Worm (Caenorhabditis elegans) whole organism, L4 larva: ENCODE data around the gene ncx-7.

Experiments used
- F10B5.3 ChIP-seq: sonication (generic microtip); optimal IDR thresholded peaks from 2 replicates; lab custom pipeline; 2016; ENCODE audit warnings: mild to moderate bottlenecking, missing genetic modification characterization, missing compliant biosample characterization
- F26F4.8 ChIP-seq: fragments of 200-800 bp; sonication (Bioruptor generic); conservative IDR thresholded peaks from 2 replicates; pipeline ENCODE4 v1.3.6; 2022; ENCODE audit warnings: missing genetic modification characterization, missing compliant biosample characterization
- F37D6.2 ChIP-seq: sonication (generic microtip); optimal IDR thresholded peaks from 2 replicates; lab custom pipeline; 2016; ENCODE audit warnings: mild to moderate bottlenecking, missing genetic modification characterization, missing compliant biosample characterization
- F44E2.7 ChIP-seq: fragments of 200-800 bp; sonication (Bioruptor generic); IDR thresholded peaks from 2 replicates; pipeline ENCODE4 v2.1.2; 2022; ENCODE audit warnings: missing genetic modification characterization, missing compliant biosample characterization
- F49E8.2 ChIP-seq: sonication (generic microtip); optimal IDR thresholded peaks from 2 replicates; lab custom pipeline; 2016; ENCODE audit warnings: missing compliant biosample characterization, mild to moderate bottlenecking, missing genetic modification characterization, borderline replicate concordance
- R02D3.7 ChIP-seq: fragments of 150-350 bp; sonication (generic microtip); optimal IDR thresholded peaks from 3 replicates; lab custom pipeline; 2014; ENCODE audit warnings: missing biosample characterization, missing genetic modification characterization
- T20F7.1 ChIP-seq: fragments of 200-800 bp; sonication (Bioruptor generic); optimal IDR thresholded peaks from 2 replicates; lab custom pipeline; 2018; ENCODE audit warnings: mild to moderate bottlenecking, missing genetic modification characterization, missing compliant biosample characterization
- T26A8.4 ChIP-seq: fragments of 200-800 bp; sonication (Bioruptor generic); IDR thresholded peaks from 2 replicates; pipeline ENCODE4 v1.3.6; 2022; ENCODE audit warnings: missing genetic modification characterization, missing compliant biosample characterization
- Y75B8A.6 ChIP-seq: fragments of 200-800 bp; sonication (Bioruptor generic); IDR thresholded peaks from 2 replicates; pipeline ENCODE4 v1.3.6; 2022; ENCODE audit warnings: missing genetic modification reagents, missing genetic modification characterization, missing compliant biosample characterization
- aly-2 ChIP-seq: sonication (generic microtip); optimal IDR thresholded peaks from 2 replicates; lab custom pipeline; 2018; ENCODE audit warnings: missing biosample characterization, missing genetic modification characterization
- arid-1 ChIP-seq: fragments of 200-800 bp; sonication (Bioruptor generic); conservative IDR thresholded peaks from 2 replicates; pipeline ENCODE4 v1.3.6; 2022; ENCODE audit warnings: missing genetic modification reagents, missing genetic modification characterization, missing compliant biosample characterization
- ceh-44 ChIP-seq: fragments of 200-800 bp; sonication (Bioruptor generic); IDR thresholded peaks from 2 replicates; pipeline ENCODE4 v1.3.6; 2022; ENCODE audit warnings: missing genetic modification reagents, missing genetic modification characterization, missing compliant biosample characterization
- ces-1 ChIP-seq: fragments of 150-350 bp; sonication (generic microtip); optimal IDR thresholded peaks from 4 replicates; lab custom pipeline; 2014; ENCODE audit warnings: missing biosample characterization, missing genetic modification reagents, missing genetic modification characterization
- cey-2 ChIP-seq: sonication (generic microtip); optimal IDR thresholded peaks from 3 replicates; lab custom pipeline; 2017; ENCODE audit warnings: missing genetic modification characterization, mild to moderate bottlenecking, missing compliant biosample characterization, antibody characterized with exemption, borderline replicate concordance; ENCODE audit not compliant: insufficient read depth
- daf-12 ChIP-seq: fragments of 150-350 bp; optimal IDR thresholded peaks from 2 replicates; lab custom pipeline; 2014; ENCODE audit warnings: missing biosample characterization, missing genetic modification reagents, missing genetic modification characterization
- daf-16 ChIP-seq, 3 experiments: sonication (generic microtip); optimal IDR thresholded peaks; 2 replicates each; lab custom pipeline; 2016 to 2017; ENCODE audit warnings: missing genetic modification characterization in 3 of 3, missing genetic modification reagents in 3 of 3, mild to moderate bottlenecking in 2 of 3, missing compliant biosample characterization in 2 of 3, missing biosample characterization in 1 of 3, moderate library complexity in 1 of 3
- daf-19 ChIP-seq: fragments of 200-800 bp; sonication (Bioruptor generic); conservative IDR thresholded peaks from 2 replicates; pipeline ENCODE4 v1.3.6; 2022; ENCODE audit warnings: missing genetic modification characterization, missing compliant biosample characterization
- dmd-9 ChIP-seq: fragments of 200-800 bp; sonication (Bioruptor generic); IDR thresholded peaks from 2 replicates; pipeline ENCODE4 v1.3.6; 2022; ENCODE audit warnings: missing genetic modification reagents, missing genetic modification characterization, missing compliant biosample characterization
- dpl-1 ChIP-seq: fragments of 150-350 bp; optimal IDR thresholded peaks from 2 replicates; lab custom pipeline; 2014; ENCODE audit warnings: missing biosample characterization, missing genetic modification reagents, missing genetic modification characterization
- duxl-1 ChIP-seq: sonication (generic microtip); optimal IDR thresholded peaks from 2 replicates; lab custom pipeline; 2016; ENCODE audit warnings: mild to moderate bottlenecking, missing genetic modification characterization, moderate library complexity, missing compliant biosample characterization; ENCODE audit not compliant: poor library complexity
- dve-1 ChIP-seq: sonication (generic microtip); optimal IDR thresholded peaks from 2 replicates; lab custom pipeline; 2017; ENCODE audit warnings: antibody characterized with exemption, mild to moderate bottlenecking, missing genetic modification characterization, missing compliant biosample characterization; ENCODE audit not compliant: insufficient read depth
- egl-43 ChIP-seq: fragments of 200-800 bp; sonication (Bioruptor generic); IDR thresholded peaks from 2 replicates; pipeline ENCODE4 v1.3.6; 2022; ENCODE audit warnings: missing genetic modification reagents, missing genetic modification characterization, missing compliant biosample characterization
- fkh-10 ChIP-seq: fragments of 150-350 bp; optimal IDR thresholded peaks from 2 replicates; lab custom pipeline; 2014; ENCODE audit warnings: missing biosample characterization, missing genetic modification reagents, missing genetic modification characterization
- hlh-30 ChIP-seq: sonication (generic microtip); optimal IDR thresholded peaks from 2 replicates; lab custom pipeline; 2017; ENCODE audit warnings: antibody characterized with exemption, mild to moderate bottlenecking, missing genetic modification characterization, missing compliant biosample characterization; ENCODE audit not compliant: insufficient read depth
- hmg-1.1 ChIP-seq: fragments of 200-800 bp; sonication (Bioruptor generic); IDR thresholded peaks from 2 replicates; pipeline ENCODE4 v1.3.6; 2022; ENCODE audit warnings: missing genetic modification reagents, missing genetic modification characterization, missing compliant biosample characterization
- jun-1 ChIP-seq: fragments of 150-350 bp; optimal IDR thresholded peaks from 2 replicates; lab custom pipeline; 2014; ENCODE audit warnings: missing biosample characterization, missing genetic modification reagents, missing genetic modification characterization
- lin-13 ChIP-seq: fragments of 150-350 bp; optimal IDR thresholded peaks from 2 replicates; lab custom pipeline; 2014; ENCODE audit warnings: missing biosample characterization, missing genetic modification reagents, missing genetic modification characterization
- lin-15B ChIP-seq: fragments of 150-350 bp; sonication (generic microtip); optimal IDR thresholded peaks from 3 replicates; lab custom pipeline; 2014; ENCODE audit warnings: missing biosample characterization, missing genetic modification characterization
- lin-29 ChIP-seq: fragments of 200-800 bp; sonication (Bioruptor generic); IDR thresholded peaks from 2 replicates; pipeline ENCODE4 v1.3.6; 2022; ENCODE audit warnings: missing genetic modification reagents, missing genetic modification characterization, missing compliant biosample characterization
- lin-38 ChIP-seq: fragments of 200-800 bp; sonication (Bioruptor generic); IDR thresholded peaks from 2 replicates; pipeline ENCODE4 v1.3.6; 2022; ENCODE audit warnings: missing genetic modification reagents, missing genetic modification characterization, missing compliant biosample characterization
- lir-3 ChIP-seq: sonication (generic microtip); optimal IDR thresholded peaks from 2 replicates; lab custom pipeline; 2016; ENCODE audit warnings: mild to moderate bottlenecking, missing genetic modification characterization, missing compliant biosample characterization
- madf-5 ChIP-seq, 2 experiments: fragments of 200-800 bp; sonication (Bioruptor generic); IDR thresholded peaks; 2 replicates each; pipeline ENCODE4 v1.3.6; 2022; ENCODE audit warnings: missing compliant biosample characterization in 2 of 2, missing genetic modification characterization in 2 of 2
- mdl-1 ChIP-seq, 2 experiments: fragments of 150-350 bp in 1 of 2; sonication (generic microtip) in 1 of 2; optimal IDR thresholded peaks; 2 replicates each; lab custom pipeline; 2014 to 2017; ENCODE audit warnings: missing biosample characterization in 2 of 2, missing genetic modification characterization in 2 of 2
- mes-2 ChIP-seq: sonication (generic microtip); optimal IDR thresholded peaks from 2 replicates; lab custom pipeline; 2016; ENCODE audit warnings: missing genotype, mild to moderate bottlenecking, missing genetic modification characterization, missing compliant biosample characterization; ENCODE audit not compliant: poor library complexity, severe bottlenecking
- mxl-3 ChIP-seq: fragments of 200-800 bp; sonication (Bioruptor generic); optimal IDR thresholded peaks from 2 replicates; lab custom pipeline; 2018; ENCODE audit warnings: mild to moderate bottlenecking, missing genetic modification characterization, missing compliant biosample characterization
- nhr-10 ChIP-seq: fragments of 150-350 bp; optimal IDR thresholded peaks from 2 replicates; lab custom pipeline; 2014; ENCODE audit warnings: missing biosample characterization, missing genetic modification characterization
- nhr-111 ChIP-seq: fragments of 200-800 bp; sonication (Bioruptor generic); optimal IDR thresholded peaks from 2 replicates; lab custom pipeline; 2018; ENCODE audit warnings: mild to moderate bottlenecking, missing genetic modification characterization, missing compliant biosample characterization
- nhr-237 ChIP-seq: sonication (generic microtip); optimal IDR thresholded peaks from 2 replicates; lab custom pipeline; 2017; ENCODE audit warnings: missing biosample characterization, missing genetic modification characterization
- nhr-76 ChIP-seq: fragments of 150-350 bp; optimal IDR thresholded peaks from 2 replicates; lab custom pipeline; 2014; ENCODE audit warnings: missing biosample characterization, missing genetic modification characterization
- php-3 ChIP-seq: fragments of 200-800 bp; sonication (Bioruptor generic); IDR thresholded peaks from 2 replicates; pipeline ENCODE4 v1.3.6; 2022; ENCODE audit warnings: missing genetic modification reagents, missing genetic modification characterization, missing compliant biosample characterization
- pqm-1 ChIP-seq: sonication (generic microtip); optimal IDR thresholded peaks from 2 replicates; lab custom pipeline; 2017; ENCODE audit warnings: missing biosample characterization, missing genetic modification characterization
- rbr-2 ChIP-seq: sonication (generic microtip); optimal IDR thresholded peaks from 2 replicates; lab custom pipeline; 2016; ENCODE audit warnings: missing genotype, missing genetic modification characterization, missing compliant biosample characterization
- saeg-2 ChIP-seq: fragments of 200-800 bp; sonication (Bioruptor generic); IDR thresholded peaks from 2 replicates; pipeline ENCODE4 v1.3.6; 2022; ENCODE audit warnings: missing genetic modification reagents, missing genetic modification characterization, missing compliant biosample characterization
- snpc-1.2 ChIP-seq: fragments of 200-800 bp; sonication (Bioruptor generic); IDR thresholded peaks from 2 replicates; pipeline ENCODE4 v1.3.6; 2022; ENCODE audit warnings: missing genetic modification reagents, missing genetic modification characterization, missing compliant biosample characterization
- unc-130 ChIP-seq: sonication (generic microtip); optimal IDR thresholded peaks from 2 replicates; lab custom pipeline; 2016; ENCODE audit warnings: missing genetic modification reagents, missing genetic modification characterization, missing compliant biosample characterization
- unc-62 ChIP-seq, 3 experiments: fragments of 150-350 bp in 1 of 3; sonication (generic microtip); optimal IDR thresholded peaks in 2 of 3; peaks in 1 of 3; 1 replicate in 1 of 3; 2 replicates in 2 of 3; lab custom pipeline; 2014 to 2017; ENCODE audit warnings: missing biosample characterization in 3 of 3, missing genetic modification characterization in 3 of 3, missing genetic modification reagents in 3 of 3, missing genotype in 1 of 3
- zfp-2 ChIP-seq: sonication (generic microtip); optimal IDR thresholded peaks from 2 replicates; lab custom pipeline; 2016; ENCODE audit warnings: mild to moderate bottlenecking, missing genetic modification characterization, missing compliant biosample characterization
- ztf-7 ChIP-seq: fragments of 150-350 bp; optimal IDR thresholded peaks from 2 replicates; lab custom pipeline; 2014; ENCODE audit warnings: missing biosample characterization, missing genetic modification characterization

ncx-7 gene

DNA sequence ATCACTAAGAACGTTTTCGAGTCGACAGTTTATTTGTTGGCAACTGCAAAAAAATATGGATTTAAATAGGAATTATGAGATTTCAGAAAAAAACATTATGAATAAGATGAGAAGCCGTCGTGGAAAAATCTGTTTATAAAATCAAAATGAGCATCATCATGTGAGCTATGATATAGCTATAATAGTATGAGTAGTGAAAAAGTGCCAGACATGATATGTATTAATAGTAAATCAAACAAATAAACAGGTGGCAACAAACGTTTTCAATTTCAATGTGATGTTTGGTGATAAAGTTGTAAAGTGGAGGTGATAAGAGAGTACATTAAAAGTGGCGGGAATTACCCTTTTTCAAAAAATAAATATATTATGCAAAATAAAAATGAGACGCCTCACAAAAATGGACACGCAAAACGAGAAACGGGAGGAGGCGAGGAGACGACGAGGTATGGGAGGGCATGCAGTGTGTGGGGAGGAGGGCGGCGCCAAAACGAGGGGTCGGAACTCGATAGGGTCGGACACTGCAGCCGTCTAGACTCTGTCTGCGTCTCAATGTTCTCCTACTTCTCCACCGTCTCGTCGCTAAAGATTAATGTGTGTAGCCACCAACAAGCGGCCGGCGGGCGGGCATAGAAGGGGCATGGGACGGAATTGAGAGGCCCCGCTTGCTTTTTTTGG, 52.4 kb downstream of the ncx-7 start, which contains the start of gene C07A9.9 (continued):
- no peak for TF ChIP-seq F26F4.8 (GFP tag; lab: Robert Waterston, UW)
- peak; percentile 55 for TF ChIP-seq mes-2 (tag; lab: Kevin White, UChicago)
- no peak for TF ChIP-seq lin-29
- no peak for TF ChIP-seq ceh-44 (GFP tag; lab: Robert Waterston, UW)
- peak; percentile 54 for TF ChIP-seq lin-38 (GFP tag; lab: Robert Waterston, UW)
- TF ChIP-seq daf-12 = no peak
- TF ChIP-seq dmd-9 (GFP tag; lab: Robert Waterston, UW) = no peak
- TF ChIP-seq duxl-1 (tag; lab: Kevin White, UChicago) = no peak
- peak; percentile 56; the same call in 1 of the 2 replicates for TF ChIP-seq php-3 (GFP tag; lab: Robert Waterston, UW)
- TF ChIP-seq Y75B8A.6 (GFP tag; lab: Robert Waterston, UW) = no peak
- no peak for TF ChIP-seq madf-5 (GFP tag; IDR thresholded peaks at IDR 0.05; lab: Robert Waterston, UW)
- peak; percentile 59 for TF ChIP-seq fkh-10 (GFP tag; lab: Kevin White, UChicago)
- no peak for TF ChIP-seq snpc-1.2 (GFP tag; lab: Robert Waterston, UW)
- no peak for TF ChIP-seq ztf-7 (tag; lab: Kevin White, UChicago)
- no peak; the same call in 1 of the 2 replicates for TF ChIP-seq T26A8.4 (GFP tag; lab: Robert Waterston, UW)
- no peak for TF ChIP-seq unc-130 (GFP tag; lab: Kevin White, UChicago)
- no peak for TF ChIP-seq ces-1 (GFP tag; lab: Kevin White, UChicago)
- TF ChIP-seq zfp-2 = no peak
- peak; percentile 11 for TF ChIP-seq lin-13 (GFP tag; lab: Kevin White, UChicago)
- no peak for TF ChIP-seq F44E2.7
- TF ChIP-seq nhr-111 (GFP tag; lab: Kevin White, UChicago) = no peak
- peak; percentile 79 for TF ChIP-seq rbr-2 (tag; lab: Kevin White, UChicago)
- no peak for TF ChIP-seq saeg-2 (GFP tag; lab: Robert Waterston, UW)
- peak; percentile 92 for TF ChIP-seq mxl-3 (GFP tag; lab: Kevin White, UChicago)
- TF ChIP-seq nhr-76 (tag; lab: Kevin White, UChicago) = no peak
- no peak for TF ChIP-seq nhr-237
- TF ChIP-seq daf-16 (GFP tag; optimal IDR thresholded peaks at IDR 0.05; lab: Kevin White, UChicago) = peak in 1 of 2 experiments; percentile 35
- TF ChIP-seq daf-16 (tag; optimal IDR thresholded peaks at IDR 0.05; lab: Kevin White, UChicago) = peak; percentile 85
- TF ChIP-seq F10B5.3 (tag; lab: Kevin White, UChicago) = no peak
- TF ChIP-seq F49E8.2 = no peak
- peak; percentile 36 for TF ChIP-seq dpl-1 (GFP tag; lab: Kevin White, UChicago)
- peak; percentile 42; the same call in 1 of the 2 replicates for TF ChIP-seq arid-1 (GFP tag; lab: Robert Waterston, UW)
- no peak for TF ChIP-seq lin-15B (tag; lab: Kevin White, UChicago)
- TF ChIP-seq jun-1 = no peak
- TF ChIP-seq egl-43 = peak; percentile 76
- peak; percentile 55 for TF ChIP-seq cey-2 (tag; lab: Kevin White, UChicago)
- TF ChIP-seq F37D6.2 (tag; lab: Kevin White, UChicago) = peak; percentile 30
- no peak for TF ChIP-seq aly-2
- TF ChIP-seq hmg-1.1 (GFP tag; lab: Robert Waterston, UW) = peak; percentile 72
- peak; percentile 63 for TF ChIP-seq pqm-1 (tag; lab: Kevin White, UChicago)
- TF ChIP-seq T20F7.1 (GFP tag; lab: Kevin White, UChicago) = peak; percentile 67
- TF ChIP-seq mdl-1 (tag; optimal IDR thresholded peaks at IDR 0.05; lab: Kevin White, UChicago) = peak; percentile 69 to 83
- TF ChIP-seq daf-19 (GFP tag; lab: Robert Waterston, UW) = no peak
- TF ChIP-seq nhr-10 (tag; lab: Kevin White, UChicago) = no peak
- TF ChIP-seq unc-62 (GFP tag; optimal IDR thresholded peaks at IDR 0.05 in 1 of 2; lab: Kevin White, UChicago) = peak in 1 of 2 experiments; percentile 53
- TF ChIP-seq unc-62 (tag; optimal IDR thresholded peaks at IDR 0.05; lab: Kevin White, UChicago) = no peak
- peak; percentile 75 for TF ChIP-seq hlh-30
- TF ChIP-seq R02D3.7 (tag; lab: Kevin White, UChicago) = no peak
- no peak for TF ChIP-seq lir-3 (tag; lab: Kevin White, UChicago)
- peak; percentile 73 for TF ChIP-seq dve-1 (tag; lab: Kevin White, UChicago)
